Worm (Caenorhabditis elegans) whole organism, L3 larva: ENCODE data around the gene nep-3.
A peak's percentile ranks its signal among the peaks of the same experiment; 100 is the strongest.

Experiments used
- R02D3.7 ChIP-seq: fragments of 150-350 bp; optimal IDR thresholded peaks from 2 replicates; lab custom pipeline; 2014; ENCODE audit warnings: missing biosample characterization, missing genetic modification characterization
- aly-2 ChIP-seq: fragments of 150-350 bp; optimal IDR thresholded peaks from 2 replicates; lab custom pipeline; 2014; ENCODE audit warnings: missing biosample characterization, missing genetic modification characterization
- ama-1 ChIP-seq: fragments of 150-350 bp; optimal IDR thresholded peaks from 2 replicates; lab custom pipeline; 2018
- ceh-28 ChIP-seq: fragments of 150-350 bp; optimal IDR thresholded peaks from 2 replicates; lab custom pipeline; 2014; ENCODE audit warnings: missing biosample characterization, missing genetic modification reagents, missing genetic modification characterization
- ceh-82 ChIP-seq: fragments of 150-350 bp; optimal IDR thresholded peaks from 2 replicates; lab custom pipeline; 2014; ENCODE audit warnings: missing biosample characterization, missing genetic modification characterization
- ceh-9 ChIP-seq: sonication (generic microtip); optimal IDR thresholded peaks from 2 replicates; lab custom pipeline; 2018; ENCODE audit warnings: missing biosample characterization, missing genetic modification characterization
- daf-12 ChIP-seq: fragments of 150-350 bp; optimal IDR thresholded peaks from 2 replicates; lab custom pipeline; 2014; ENCODE audit warnings: missing biosample characterization, missing genetic modification reagents, missing genetic modification characterization
- egl-27 ChIP-seq: sonication (generic microtip); optimal IDR thresholded peaks from 4 replicates; lab custom pipeline; 2017; ENCODE audit warnings: missing biosample characterization, missing genetic modification reagents, missing genetic modification characterization
- egl-5 ChIP-seq: fragments of 150-350 bp; optimal IDR thresholded peaks from 2 replicates; lab custom pipeline; 2017; ENCODE audit warnings: missing biosample characterization, missing genetic modification reagents, missing genetic modification characterization, inconsistent platforms
- elt-1 ChIP-seq: fragments of 150-350 bp; optimal IDR thresholded peaks from 2 replicates; lab custom pipeline; 2014; ENCODE audit warnings: missing biosample characterization, missing genetic modification characterization
- elt-2 ChIP-seq: sonication (generic microtip); optimal IDR thresholded peaks from 2 replicates; lab custom pipeline; 2016; ENCODE audit warnings: missing genetic modification reagents, mild to moderate bottlenecking, missing genetic modification characterization, missing compliant biosample characterization
- elt-3 ChIP-seq, 3 experiments: fragments of 150-350 bp in 1 of 3; sonication (generic microtip) in 2 of 3; optimal IDR thresholded peaks; 2 replicates in 2 of 3; 4 replicates in 1 of 3; lab custom pipeline; 2014 to 2017; ENCODE audit warnings: missing biosample characterization in 3 of 3, missing genetic modification characterization in 3 of 3
- eor-1 ChIP-seq, 2 experiments: fragments of 150-350 bp; optimal IDR thresholded peaks; 2 replicates each; lab custom pipeline; 2014 to 2018; ENCODE audit warnings: missing biosample characterization in 2 of 2, missing genetic modification characterization in 2 of 2
- fkh-2 ChIP-seq: fragments of 150-350 bp; optimal IDR thresholded peaks from 2 replicates; lab custom pipeline; 2014; ENCODE audit warnings: missing biosample characterization, missing genetic modification reagents, missing genetic modification characterization
- fos-1 ChIP-seq: fragments of 150-350 bp; optimal IDR thresholded peaks from 2 replicates; lab custom pipeline; 2014; ENCODE audit warnings: missing biosample characterization, missing genetic modification characterization
- hmg-11 ChIP-seq: sonication (generic microtip); optimal IDR thresholded peaks from 2 replicates; lab custom pipeline; 2016; ENCODE audit warnings: missing genetic modification characterization, missing compliant biosample characterization
- jun-1 ChIP-seq: fragments of 150-350 bp; optimal IDR thresholded peaks from 2 replicates; lab custom pipeline; 2014; ENCODE audit warnings: missing biosample characterization, missing genetic modification reagents, missing genetic modification characterization
- lin-15B ChIP-seq: fragments of 150-350 bp; optimal IDR thresholded peaks from 2 replicates; lab custom pipeline; 2014; ENCODE audit warnings: missing biosample characterization, missing genetic modification characterization
- lin-39 ChIP-seq: fragments of 150-350 bp; optimal IDR thresholded peaks from 2 replicates; lab custom pipeline; 2018; ENCODE audit warnings: missing biosample characterization, missing genetic modification reagents, missing genetic modification characterization
- nfya-1 ChIP-seq: sonication (generic microtip); optimal IDR thresholded peaks from 2 replicates; lab custom pipeline; 2017; ENCODE audit warnings: missing genetic modification characterization, mild to moderate bottlenecking, missing compliant biosample characterization, antibody characterized with exemption, moderate library complexity; ENCODE audit not compliant: insufficient read depth
- nhr-237 ChIP-seq: fragments of 150-350 bp; optimal IDR thresholded peaks from 2 replicates; lab custom pipeline; 2014; ENCODE audit warnings: missing biosample characterization, missing genetic modification characterization
- nhr-28 ChIP-seq: fragments of 150-350 bp; optimal IDR thresholded peaks from 2 replicates; lab custom pipeline; 2014; ENCODE audit warnings: missing biosample characterization, missing genetic modification characterization
- nhr-43 ChIP-seq: sonication (generic microtip); optimal IDR thresholded peaks from 2 replicates; lab custom pipeline; 2016; ENCODE audit warnings: mild to moderate bottlenecking, missing genetic modification characterization, missing compliant biosample characterization; ENCODE audit not compliant: poor library complexity, severe bottlenecking
- nhr-67 ChIP-seq: fragments of 150-350 bp; optimal IDR thresholded peaks from 2 replicates; lab custom pipeline; 2014; ENCODE audit warnings: missing biosample characterization, missing genetic modification characterization
- nhr-77 ChIP-seq: fragments of 150-350 bp; optimal IDR thresholded peaks from 2 replicates; lab custom pipeline; 2014; ENCODE audit warnings: missing biosample characterization, missing genetic modification characterization
- pha-4 ChIP-seq: fragments of 150-350 bp; optimal IDR thresholded peaks from 2 replicates; lab custom pipeline; 2014; ENCODE audit warnings: missing biosample characterization, missing genetic modification reagents, missing genetic modification characterization
- pqm-1 ChIP-seq: fragments of 150-350 bp; optimal IDR thresholded peaks from 2 replicates; lab custom pipeline; 2017; ENCODE audit warnings: missing biosample characterization, missing genetic modification characterization, inconsistent platforms
- sea-2 ChIP-seq: fragments of 150-350 bp; sonication (generic microtip); optimal IDR thresholded peaks from 4 replicates; lab custom pipeline; 2014; ENCODE audit warnings: missing biosample characterization, missing genetic modification reagents, missing genetic modification characterization
- skn-1 ChIP-seq: fragments of 150-350 bp; optimal IDR thresholded peaks from 2 replicates; lab custom pipeline; 2014; ENCODE audit warnings: missing biosample characterization, missing genetic modification characterization
- snpc-4 ChIP-seq: fragments of 150-350 bp; optimal IDR thresholded peaks from 2 replicates; lab custom pipeline; 2014; ENCODE audit warnings: missing biosample characterization, missing genetic modification characterization
- unc-39 ChIP-seq: sonication (generic microtip); optimal IDR thresholded peaks from 4 replicates; lab custom pipeline; 2017; ENCODE audit warnings: missing biosample characterization, missing genetic modification characterization
- unc-62 ChIP-seq: fragments of 150-350 bp; sonication (generic microtip); optimal IDR thresholded peaks from 4 replicates; lab custom pipeline; 2014; ENCODE audit warnings: missing biosample characterization, missing genetic modification reagents, missing genetic modification characterization
- zag-1 ChIP-seq: fragments of 150-350 bp; optimal IDR thresholded peaks from 2 replicates; lab custom pipeline; 2014; ENCODE audit warnings: missing biosample characterization, missing genetic modification characterization
- ztf-11 ChIP-seq: fragments of 150-350 bp; optimal IDR thresholded peaks from 2 replicates; lab custom pipeline; 2014; ENCODE audit warnings: missing biosample characterization, missing genetic modification characterization
- ztf-4 ChIP-seq: fragments of 150-350 bp; optimal IDR thresholded peaks from 2 replicates; lab custom pipeline; 2014; ENCODE audit warnings: missing biosample characterization, missing genetic modification characterization

nep-3 gene

ce11 chrII:3877127-3877526, at the start of gene nep-3:
Gene nep-3 (minus strand): TSS chrII:3877227.
- no peak for TF ChIP-seq ceh-9 (tag; lab: Kevin White, UChicago)
- no peak for TF ChIP-seq zag-1 (tag; lab: Kevin White, UChicago)
- no peak for TF ChIP-seq egl-27 (tag; lab: Kevin White, UChicago)
- no peak for TF ChIP-seq unc-39 (tag; lab: Kevin White, UChicago)
- no peak for TF ChIP-seq nhr-77 (tag; lab: Kevin White, UChicago)
- no peak for TF ChIP-seq sea-2 (GFP tag; lab: Kevin White, UChicago)
- no peak for TF ChIP-seq hmg-11
- TF ChIP-seq ceh-82, result no peak
- TF ChIP-seq nfya-1 (tag; lab: Kevin White, UChicago), result no peak
- TF ChIP-seq R02D3.7 (tag; lab: Kevin White, UChicago), result no peak
- no peak for TF ChIP-seq egl-5
- TF ChIP-seq ceh-28 (tag; lab: Kevin White, UChicago), result no peak
- TF ChIP-seq ztf-11 (tag; lab: Kevin White, UChicago), result no peak

DNA sequence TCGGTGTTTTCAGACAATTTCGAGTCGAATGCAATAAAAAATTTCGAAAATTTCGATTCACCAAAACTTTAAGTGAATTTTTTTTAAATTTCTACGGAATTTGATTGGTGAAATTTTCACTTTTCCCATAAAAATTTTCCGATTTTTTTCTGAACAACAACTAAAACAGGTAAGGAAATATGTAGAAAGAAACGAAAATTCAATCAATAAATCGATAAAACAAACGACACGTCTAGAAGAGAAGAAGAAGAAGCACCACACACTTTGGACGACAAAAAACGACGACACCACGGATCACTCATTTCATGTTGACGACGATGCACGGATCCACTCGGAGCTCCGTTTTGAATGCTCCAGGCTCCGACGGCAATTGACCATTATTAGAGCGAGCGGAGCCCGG, 45.7 kb upstream of the nep-3 start:
- TF ChIP-seq fkh-2 (no peak), ceh-28 (tag; lab: Kevin White, UChicago) (peak; percentile 56), aly-2 (no peak)

DNA sequence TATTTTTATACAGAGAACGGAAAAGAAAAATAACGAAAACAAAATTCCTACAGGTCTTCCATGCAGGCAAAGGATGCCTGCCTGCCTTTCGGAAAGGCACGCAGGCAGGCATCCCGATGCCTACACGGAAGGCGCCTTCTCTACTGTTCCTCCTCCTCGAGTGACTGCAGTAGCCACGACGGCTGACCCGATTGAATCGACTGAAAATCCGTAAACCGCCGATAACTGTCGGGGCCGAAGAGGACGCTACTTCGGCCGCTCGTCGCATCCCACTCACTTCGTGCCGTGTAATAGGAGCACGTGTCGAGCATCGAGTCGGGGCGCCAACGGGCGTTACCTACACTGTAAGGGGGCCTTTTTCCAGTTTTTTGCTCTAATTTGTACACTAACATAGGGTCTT, 43.6 kb upstream of the nep-3 start:
- TF ChIP-seq nhr-67 (tag; lab: Kevin White, UChicago) (no peak), ceh-9 (tag; lab: Kevin White, UChicago) (no peak), lin-15B (no peak), ama-1 (lab: Kevin White, UChicago) (no peak)
- TF ChIP-seq, all 47 proteins: peak for 0

- TF ChIP-seq hmg-11 (no peak), unc-62 (GFP tag; lab: Kevin White, UChicago) (no peak), fos-1 (tag; lab: Kevin White, UChicago) (no peak), nfya-1 (tag; lab: Kevin White, UChicago) (peak; percentile 90)
These were observed 41.1 kb upstream of the nep-3 start for ce11 chrII:3917985-3918633.

ce11 chrII:3913673-3914072, 36.6 kb upstream of the nep-3 start:
- TF ChIP-seq fos-1 (tag; lab: Kevin White, UChicago) (no peak), ceh-28 (tag; lab: Kevin White, UChicago) (peak; percentile 83)

- TF ChIP-seq unc-39 (tag; lab: Kevin White, UChicago), result no peak
- TF ChIP-seq lin-15B, result no peak
- TF ChIP-seq ceh-9 (tag; lab: Kevin White, UChicago), result no peak
- TF ChIP-seq lin-39 (tag; lab: Kevin White, UChicago), result no peak
- TF ChIP-seq nhr-28, result no peak
- no peak for TF ChIP-seq unc-62 (GFP tag; lab: Kevin White, UChicago)
- no peak for TF ChIP-seq elt-1
- no peak for TF ChIP-seq R02D3.7 (tag; lab: Kevin White, UChicago)
- no peak for TF ChIP-seq egl-5
- TF ChIP-seq skn-1 (tag; lab: Kevin White, UChicago), result no peak
- no peak for TF ChIP-seq eor-1 (tag; optimal IDR thresholded peaks at IDR 0.05; lab: Kevin White, UChicago)
- no peak for TF ChIP-seq daf-12 (tag; lab: Kevin White, UChicago)
- no peak for TF ChIP-seq nhr-43 (tag; lab: Kevin White, UChicago)
- TF ChIP-seq sea-2 (GFP tag; lab: Kevin White, UChicago), result no peak
- TF ChIP-seq pha-4 (tag; lab: Kevin White, UChicago), result no peak
These were observed 34.7 kb upstream of the nep-3 start, which contains the start of gene F53C3.1 for ce11 chrII:3911716-3912115. Gene F53C3.1 (plus strand): TSS chrII:3912016.

DNA sequence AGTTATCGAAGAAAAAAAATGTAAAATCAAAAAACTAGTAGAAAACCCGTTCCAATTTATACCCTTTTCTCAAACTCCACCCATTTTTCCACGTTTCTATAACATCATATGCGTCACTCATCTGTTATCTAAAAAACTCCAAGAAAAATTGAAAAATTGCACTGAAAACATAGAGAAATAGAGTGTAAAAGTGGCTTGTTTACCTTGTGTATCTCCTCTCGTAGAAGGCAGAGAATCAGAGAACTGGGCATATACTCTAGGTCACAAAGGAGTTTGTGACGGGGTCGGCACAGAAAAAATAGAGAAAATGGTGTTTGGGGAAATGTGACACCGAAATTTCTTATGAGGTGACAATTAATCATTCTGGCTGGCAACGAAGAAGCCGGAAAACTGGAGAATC, 34.3 kb upstream of the nep-3 start:
- no peak for TF ChIP-seq nhr-237
- no peak for TF ChIP-seq nhr-67 (tag; lab: Kevin White, UChicago)
- TF ChIP-seq ceh-28 (tag; lab: Kevin White, UChicago), result peak; percentile 30
- TF ChIP-seq pha-4 (tag; lab: Kevin White, UChicago), result peak; percentile 89
- TF ChIP-seq pqm-1, result peak; percentile 58
- peak; percentile 86 for TF ChIP-seq elt-2 (tag; lab: Kevin White, UChicago)
- TF ChIP-seq elt-3 (tag; optimal IDR thresholded peaks at IDR 0.05; lab: Kevin White, UChicago), result no peak
- TF ChIP-seq snpc-4, result peak; percentile 43
- no peak for TF ChIP-seq ztf-4
- TF ChIP-seq jun-1 (tag; lab: Kevin White, UChicago), result peak; percentile 29
- no peak for TF ChIP-seq lin-15B
